Fruit fly (Drosophila melanogaster) whole organism, pupa: ENCODE measurements around the gene CG13365.

ENCODE experiments used
- CG13204 ChIP-seq: fragments of 200-800 bp; sonication (Bioruptor generic); optimal IDR thresholded peaks from 2 replicates; lab custom pipeline; 2018; ENCODE audit warnings: missing biosample characterization, mild to moderate bottlenecking, missing genetic modification characterization, moderate library complexity
- CG14655 ChIP-seq: fragments of 200-800 bp; sonication (Bioruptor generic); optimal IDR thresholded peaks from 3 replicates; lab custom pipeline; 2017; ENCODE audit warnings: mild to moderate bottlenecking, missing biosample characterization, missing genetic modification reagents, missing genetic modification characterization
- CG17806 ChIP-seq: fragments of 200-800 bp; sonication (Bioruptor generic); optimal IDR thresholded peaks from 2 replicates; lab custom pipeline; 2018; ENCODE audit warnings: missing biosample characterization, mild to moderate bottlenecking, missing genetic modification characterization, moderate library complexity
- CG32121 ChIP-seq: fragments of 200-800 bp; sonication (Bioruptor generic); IDR thresholded peaks from 2 replicates; pipeline ENCODE4 v1.3.6; 2022; ENCODE audit warnings: missing biosample characterization, missing genetic modification characterization
- CG34367 ChIP-seq: fragments of 200-800 bp; sonication (Bioruptor generic); optimal IDR thresholded peaks from 2 replicates; lab custom pipeline; 2018; ENCODE audit warnings: missing biosample characterization, mild to moderate bottlenecking, missing genetic modification characterization
- CG4496 ChIP-seq: fragments of 200-800 bp; sonication (Bioruptor generic); IDR thresholded peaks from 3 replicates; pipeline ENCODE4 v1.3.6; 2022; ENCODE audit warnings: missing biosample characterization, missing genetic modification characterization
- CG8159 ChIP-seq: fragments of 200-800 bp; sonication (Bioruptor generic); optimal IDR thresholded peaks from 3 replicates; lab custom pipeline; 2018; ENCODE audit warnings: missing biosample characterization, mild to moderate bottlenecking, missing genetic modification characterization, moderate library complexity
- D1 ChIP-seq: fragments of 200-800 bp; sonication (Bioruptor generic); optimal IDR thresholded peaks from 2 replicates; lab custom pipeline; 2018; ENCODE audit warnings: missing biosample characterization, mild to moderate bottlenecking, missing genetic modification characterization, moderate library complexity
- EcR ChIP-seq: fragments of 200-800 bp; sonication (Bioruptor generic); optimal IDR thresholded peaks from 3 replicates; lab custom pipeline; 2019; ENCODE audit warnings: missing biosample characterization, missing genetic modification characterization, mild to moderate bottlenecking, moderate library complexity, missing genetic modification reagents
- Ets98B ChIP-seq: fragments of 200-800 bp; sonication (Bioruptor generic); IDR thresholded peaks from 2 replicates; pipeline ENCODE4 v1.3.6; 2022; ENCODE audit warnings: missing biosample characterization, missing genetic modification characterization
- Pif1A ChIP-seq: fragments of 200-800 bp; sonication (Bioruptor generic); optimal IDR thresholded peaks from 3 replicates; lab custom pipeline; 2016; ENCODE audit warnings: missing biosample characterization, missing genetic modification characterization
- Pif1B ChIP-seq: fragments of 200-800 bp; sonication (Bioruptor generic); optimal IDR thresholded peaks from 3 replicates; lab custom pipeline; 2016; ENCODE audit warnings: missing biosample characterization, missing genetic modification characterization
- fd96Ca ChIP-seq: fragments of 200-800 bp; sonication (Bioruptor generic); IDR thresholded peaks from 3 replicates; pipeline ENCODE4 v1.3.6; 2022; ENCODE audit warnings: missing biosample characterization, missing genetic modification characterization
- rn ChIP-seq: fragments of 200-800 bp; sonication (Bioruptor generic); IDR thresholded peaks from 2 replicates; pipeline ENCODE4 v1.3.6; 2022; ENCODE audit warnings: missing biosample characterization, missing genetic modification characterization

DNA sequence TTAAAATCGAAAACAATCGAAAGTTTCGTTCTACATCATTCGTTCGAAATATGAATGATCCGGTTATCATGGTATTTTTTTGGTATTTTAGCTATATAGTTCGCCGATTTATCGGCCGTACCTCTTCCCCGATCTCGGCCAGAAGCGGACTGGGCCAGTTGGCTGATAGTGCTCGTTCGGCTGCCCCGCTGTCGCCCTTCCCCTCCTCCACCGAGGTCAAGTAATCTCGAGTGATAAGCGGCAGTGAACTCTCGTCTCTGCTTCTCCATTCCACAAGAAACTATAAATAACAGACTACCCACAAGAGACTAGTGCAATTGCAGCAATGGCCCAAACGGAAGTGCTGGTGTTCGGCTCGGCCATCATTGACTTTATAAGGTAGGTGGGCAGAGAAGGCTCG, 2.3 kb upstream of the CG13365 start, which contains the start of gene CG13369:
- TF ChIP-seq CG17806 (tag; lab: Kevin White, UChicago) (no peak), Ets98B (no peak), CG8159 (tag; lab: Kevin White, UChicago) (no peak), Pif1B (GFP tag; lab: Kevin White, UChicago) (no peak), CG4496 (no peak), CG13204 (GFP tag; lab: Kevin White, UChicago) (no peak), EcR (GFP tag; lab: Kevin White, UChicago) (no peak), CG34367 (tag; lab: Kevin White, UChicago) (no peak), CG14655 (no peak), rn (no peak), D1 (no peak), Pif1A (no peak), fd96Ca (GFP tag; lab: Robert Waterston, UW) (no peak), CG32121 (GFP tag; lab: Robert Waterston, UW) (no peak)
